Worm (Caenorhabditis elegans) whole organism, midembryonic: ENCODE data around the gene exc-7.

Experiments
- T22C8.4 ChIP-seq: fragments of 200-800 bp; sonication (Bioruptor generic); IDR thresholded peaks from 2 replicates; pipeline ENCODE4 v1.3.6; 2022; ENCODE audit warnings: missing genetic modification characterization, missing compliant biosample characterization
- flt-1 ChIP-seq: fragments of 200-800 bp; sonication (Bioruptor generic); IDR thresholded peaks from 2 replicates; pipeline ENCODE4 v1.3.6; 2022; ENCODE audit warnings: missing genetic modification characterization, missing compliant biosample characterization
- klf-2 ChIP-seq: fragments of 200-800 bp; sonication (Bioruptor generic); conservative IDR thresholded peaks from 2 replicates; pipeline ENCODE4 v1.3.6; 2022; ENCODE audit warnings: missing genetic modification reagents, missing genetic modification characterization, missing compliant biosample characterization
- med-1 ChIP-seq: sonication (generic microtip); optimal IDR thresholded peaks from 2 replicates; lab custom pipeline; 2017; ENCODE audit warnings: missing genetic modification characterization, mild to moderate bottlenecking, missing compliant biosample characterization, antibody characterized with exemption, missing genetic modification reagents; ENCODE audit not compliant: insufficient read depth
- ref-1 ChIP-seq: fragments of 200-800 bp; sonication (Bioruptor generic); conservative IDR thresholded peaks from 2 replicates; pipeline ENCODE4 v1.3.6; 2022; ENCODE audit warnings: missing genetic modification reagents, missing genetic modification characterization, missing compliant biosample characterization
- ztf-23 ChIP-seq: fragments of 200-800 bp; sonication (Bioruptor generic); IDR thresholded peaks from 2 replicates; pipeline ENCODE4 v1.3.6; 2022; ENCODE audit warnings: missing genetic modification reagents, missing genetic modification characterization, missing compliant biosample characterization
- ztf-29 ChIP-seq: fragments of 200-800 bp; sonication (Bioruptor generic); IDR thresholded peaks from 2 replicates; pipeline ENCODE4 v1.3.6; 2022; ENCODE audit warnings: missing genetic modification reagents, missing genetic modification characterization, missing compliant biosample characterization

- TF ChIP-seq flt-1 (GFP tag; lab: Robert Waterston, UW) (no peak), ztf-23 (GFP tag; lab: Robert Waterston, UW) (no peak), med-1 (GFP tag; lab: Kevin White, UChicago) (no peak), ref-1 (no peak), ztf-29 (GFP tag; lab: Robert Waterston, UW) (no peak), T22C8.4 (GFP tag; lab: Robert Waterston, UW) (no peak), klf-2 (no peak)
Observed at ce11 chrII:9624110-9624695, 48.4 kb downstream of the exc-7 start, which contains the start of the genes dnj-20 and ZK1307.8.
